Worm (Caenorhabditis elegans) whole organism, early embryonic: ENCODE results near the gene tat-1.

Experiments used
- ets-7 ChIP-seq: sonication (generic microtip); optimal IDR thresholded peaks from 2 replicates; lab custom pipeline; 2016; ENCODE audit warnings: missing genotype, missing genetic modification characterization, missing compliant biosample characterization
- flt-1 ChIP-seq: fragments of 200-800 bp; sonication (Bioruptor generic); IDR thresholded peaks from 2 replicates; pipeline ENCODE4 v1.3.6; 2022; ENCODE audit warnings: missing genetic modification characterization, missing compliant biosample characterization
- tbx-11 ChIP-seq: fragments of 200-800 bp; sonication (Bioruptor generic); IDR thresholded peaks from 2 replicates; pipeline ENCODE4 v1.3.6; 2022; ENCODE audit warnings: missing genetic modification characterization, missing compliant biosample characterization

DNA sequence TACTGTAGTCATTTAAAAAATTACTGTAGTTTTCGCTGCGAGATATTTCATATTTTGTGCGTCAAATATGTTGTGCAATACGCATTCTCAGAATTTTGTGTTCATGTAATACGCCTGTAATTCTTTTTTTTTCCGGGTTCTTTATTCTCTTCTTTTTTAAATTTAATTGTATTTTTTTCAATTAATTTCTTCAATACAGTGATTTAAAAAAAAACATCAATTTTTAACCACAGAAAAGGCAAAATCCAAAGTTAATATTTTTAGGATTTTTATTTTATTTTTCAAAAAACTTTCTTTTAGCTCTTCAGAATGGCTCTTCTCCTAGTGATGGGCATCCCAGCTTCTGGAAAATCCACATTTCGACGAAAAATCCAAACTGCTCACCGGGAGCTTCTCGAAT lies 44.8 kb upstream of the tat-1 start, which contains the start of gene pstk-1:
- TF ChIP-seq ets-7 (tag; lab: Kevin White, UChicago) (no peak), flt-1 (GFP tag; lab: Robert Waterston, UW) (no peak), tbx-11 (GFP tag; lab: Robert Waterston, UW) (no peak)
